Worm (Caenorhabditis elegans): ENCODE data around the gene srt-29.

ce11 chrV:2718688-2719185 lies at the start of gene srt-29:
- TF ChIP-seq skn-1 (tag; optimal IDR thresholded peaks at IDR 0.05) = no peak
- no peak for TF ChIP-seq zag-1 (tag; optimal IDR thresholded peaks at IDR 0.05)
- no peak for TF ChIP-seq nhr-43 (tag; optimal IDR thresholded peaks at IDR 0.05; ENCODE audit: poor library complexity, severe bottlenecking)
- no peak for TF ChIP-seq elt-2 (tag; optimal IDR thresholded peaks at IDR 0.05)
- no peak for TF ChIP-seq elt-1 (tag; optimal IDR thresholded peaks at IDR 0.05)
- no peak for TF ChIP-seq mdl-1 (tag; optimal IDR thresholded peaks at IDR 0.05)
- TF ChIP-seq aly-2 (tag; optimal IDR thresholded peaks at IDR 0.05) = no peak

Data from whole organism, L3 larva.